Worm (Caenorhabditis elegans) whole organism, late embryonic: Measurements from ENCODE around the gene F47B8.14.

Source experiments
- F13H6.1 ChIP-seq: sonication (generic microtip); optimal IDR thresholded peaks from 2 replicates; lab custom pipeline; 2016; ENCODE audit warnings: missing genetic modification characterization, missing compliant biosample characterization
- ceh-31 ChIP-seq: sonication (generic microtip); optimal IDR thresholded peaks from 2 replicates; lab custom pipeline; 2016; ENCODE audit warnings: missing genetic modification characterization, missing compliant biosample characterization
- ceh-48 ChIP-seq: sonication (generic microtip); optimal IDR thresholded peaks from 2 replicates; lab custom pipeline; 2016; ENCODE audit warnings: missing genetic modification characterization, inconsistent platforms, missing compliant biosample characterization
- ceh-9 ChIP-seq: sonication (generic microtip); optimal IDR thresholded peaks from 2 replicates; lab custom pipeline; 2016; ENCODE audit warnings: mild to moderate bottlenecking, missing genetic modification characterization, inconsistent platforms, missing compliant biosample characterization
- elt-2 ChIP-seq: sonication (generic microtip); optimal IDR thresholded peaks from 2 replicates; lab custom pipeline; 2016; ENCODE audit warnings: missing genetic modification reagents, missing genetic modification characterization, missing compliant biosample characterization
- lim-6 ChIP-seq: sonication (generic microtip); optimal IDR thresholded peaks from 2 replicates; lab custom pipeline; 2016; ENCODE audit warnings: missing genetic modification characterization, missing compliant biosample characterization
- nhr-11 ChIP-seq: fragments of 150-350 bp; optimal IDR thresholded peaks from 2 replicates; lab custom pipeline; 2014; ENCODE audit warnings: missing biosample characterization, missing genetic modification characterization
- pag-3 ChIP-seq: sonication (generic microtip); optimal IDR thresholded peaks from 2 replicates; lab custom pipeline; 2016; ENCODE audit warnings: missing compliant biosample characterization, missing genetic modification characterization, borderline replicate concordance
- sox-2 ChIP-seq: fragments of 200-800 bp; sonication (Bioruptor generic); IDR thresholded peaks from 2 replicates; pipeline ENCODE4 v1.3.6; 2022; ENCODE audit warnings: missing genetic modification reagents, missing genetic modification characterization, missing compliant biosample characterization
- syd-9 ChIP-seq: sonication (generic microtip); optimal IDR thresholded peaks from 2 replicates; lab custom pipeline; 2016; ENCODE audit warnings: mild to moderate bottlenecking, missing genetic modification characterization, moderate library complexity, missing compliant biosample characterization

DNA sequence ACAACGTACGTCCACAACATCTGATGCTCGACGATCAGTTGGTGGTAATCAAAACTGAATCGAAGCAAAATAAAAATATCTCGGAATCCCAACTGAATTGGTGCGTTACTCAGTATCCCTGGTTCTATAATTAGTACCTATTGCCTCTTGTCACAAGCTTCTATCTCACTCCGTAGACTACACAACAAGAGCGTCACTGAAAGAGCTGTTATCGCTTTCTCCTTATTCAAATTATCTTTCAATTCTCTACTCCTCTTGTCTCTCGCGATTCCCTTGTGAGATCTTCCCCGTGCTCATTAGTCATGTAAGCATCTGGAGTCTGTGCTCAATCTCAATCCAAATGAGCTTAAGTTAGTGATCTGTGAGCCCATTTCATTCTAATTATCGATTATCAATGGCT lies 16.3 kb downstream of the F47B8.14 start, which contains the start of gene srm-6:
- TF ChIP-seq lim-6 (tag; lab: Kevin White, UChicago) (no peak), F13H6.1 (tag; lab: Kevin White, UChicago) (no peak), sox-2 (GFP tag; lab: Robert Waterston, UW) (no peak), syd-9 (tag; lab: Kevin White, UChicago) (no peak), elt-2 (tag; lab: Kevin White, UChicago) (no peak), ceh-9 (no peak), ceh-31 (tag; lab: Kevin White, UChicago) (no peak), ceh-48 (tag; lab: Kevin White, UChicago) (no peak), nhr-11 (no peak), pag-3 (tag; lab: Kevin White, UChicago) (no peak)
